Worm (Caenorhabditis elegans) whole organism, young adult: ENCODE measurements around the gene chil-24.

Experiments
- ama-1 ChIP-seq, 3 experiments: fragments of 150-350 bp in 1 of 3; sonication (generic microtip) in 2 of 3; optimal IDR thresholded peaks; 2 replicates each; lab custom pipeline; 2014 to 2018; ENCODE audit warnings: missing biosample characterization in 2 of 3, missing genetic modification characterization in 2 of 3, missing genetic modification reagents in 2 of 3
- bed-2 ChIP-seq: fragments of 200-800 bp; sonication (Bioruptor generic); IDR thresholded peaks from 2 replicates; pipeline ENCODE4 v1.3.6; 2022; ENCODE audit warnings: missing genetic modification reagents, missing genetic modification characterization, missing compliant biosample characterization
- dpl-1 ChIP-seq: fragments of 150-350 bp; optimal IDR thresholded peaks from 2 replicates; lab custom pipeline; 2014; ENCODE audit warnings: missing biosample characterization, missing genetic modification reagents, missing genetic modification characterization
- lin-54 ChIP-seq: fragments of 200-800 bp; sonication (Bioruptor generic); optimal IDR thresholded peaks from 2 replicates; lab custom pipeline; 2018; ENCODE audit warnings: mild to moderate bottlenecking, missing genetic modification characterization, missing compliant biosample characterization
- nhr-27 ChIP-seq: fragments of 200-800 bp; sonication (Bioruptor generic); optimal IDR thresholded peaks from 2 replicates; lab custom pipeline; 2018; ENCODE audit warnings: mild to moderate bottlenecking, missing genetic modification characterization, moderate library complexity, missing compliant biosample characterization
- snpc-4 ChIP-seq, 5 experiments: fragments of 150-350 bp in 1 of 5; sonication (generic microtip) in 4 of 5; optimal IDR thresholded peaks; 2 replicates each; lab custom pipeline; 2014 to 2018; ENCODE audit warnings: missing genetic modification characterization in 5 of 5, missing biosample characterization in 3 of 5, antibody characterized with exemption in 2 of 5, mild to moderate bottlenecking in 2 of 5, missing compliant biosample characterization in 2 of 5, missing genotype in 2 of 5, moderate library complexity in 2 of 5, missing genetic modification reagents in 1 of 5
- ztf-28 ChIP-seq: fragments of 200-800 bp; sonication (Bioruptor generic); IDR thresholded peaks from 2 replicates; pipeline ENCODE4 v1.3.6; 2022; ENCODE audit warnings: missing genetic modification reagents, missing genetic modification characterization, missing compliant biosample characterization

DNA sequence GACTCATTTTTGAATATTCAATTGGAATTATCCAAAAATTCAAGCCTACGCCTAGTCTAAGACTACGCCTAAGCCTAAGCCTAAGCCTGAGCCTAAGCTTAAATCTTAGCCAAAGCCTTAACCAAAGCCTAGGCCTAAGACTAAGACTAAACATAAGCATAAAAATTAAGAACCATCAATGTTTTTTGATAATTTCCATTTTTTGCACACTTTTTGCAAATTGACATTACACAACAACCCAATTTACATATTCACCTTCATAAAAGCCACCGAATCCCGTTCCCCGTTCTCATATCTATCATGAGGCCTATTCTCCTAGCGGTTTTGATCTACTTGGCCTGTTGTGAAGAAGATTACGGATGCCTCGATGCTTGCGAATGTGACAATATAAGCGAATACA, 11.5 kb upstream of the chil-24 start, which contains the start of gene T10D4.7:
- TF ChIP-seq lin-54 (GFP tag; lab: Kevin White, UChicago) (no peak), ztf-28 (GFP tag; lab: Robert Waterston, UW) (no peak), snpc-4 (GFP tag; optimal IDR thresholded peaks at IDR 0.05; lab: Kevin White, UChicago) (no peak), snpc-4 (tag; optimal IDR thresholded peaks at IDR 0.05; lab: Kevin White, UChicago) (no peak), ama-1 (optimal IDR thresholded peaks at IDR 0.05; lab: Kevin White, UChicago) (no peak), ama-1 (GFP tag; optimal IDR thresholded peaks at IDR 0.05; lab: Kevin White, UChicago) (no peak), nhr-27 (no peak), dpl-1 (GFP tag; lab: Kevin White, UChicago) (no peak), bed-2 (no peak)
